Worm (Caenorhabditis elegans) whole organism, L3 larva: ENCODE results near the gene fbxa-65.

Experiments used
- ZK546.5 ChIP-seq: sonication (generic microtip); optimal IDR thresholded peaks from 2 replicates; lab custom pipeline; 2017; ENCODE audit warnings: missing biosample characterization, missing genetic modification characterization
- fos-1 ChIP-seq: fragments of 150-350 bp; optimal IDR thresholded peaks from 2 replicates; lab custom pipeline; 2014; ENCODE audit warnings: missing biosample characterization, missing genetic modification characterization
- mdl-1 ChIP-seq: fragments of 150-350 bp; optimal IDR thresholded peaks from 2 replicates; lab custom pipeline; 2014; ENCODE audit warnings: missing biosample characterization, missing genetic modification characterization
- nfya-1 ChIP-seq: sonication (generic microtip); optimal IDR thresholded peaks from 2 replicates; lab custom pipeline; 2017; ENCODE audit warnings: missing genetic modification characterization, mild to moderate bottlenecking, missing compliant biosample characterization, antibody characterized with exemption, moderate library complexity; ENCODE audit not compliant: insufficient read depth
- snpc-4 ChIP-seq: fragments of 150-350 bp; optimal IDR thresholded peaks from 2 replicates; lab custom pipeline; 2014; ENCODE audit warnings: missing biosample characterization, missing genetic modification characterization

ce11 chrV:3391005-3391404 lies 44.7 kb upstream of the fbxa-65 start:
- TF ChIP-seq mdl-1 (tag; lab: Kevin White, UChicago) (peak; percentile 57), fos-1 (tag; lab: Kevin White, UChicago) (no peak), nfya-1 (peak; percentile 85), ZK546.5 (no peak), snpc-4 (tag; lab: Kevin White, UChicago) (peak; percentile 69)
